Worm (Caenorhabditis elegans): ENCODE data around the gene ran-2.

ran-2 gene

ce11 chrIII:7892333-7892732, 41.0 kb upstream of the ran-2 start:
- TF ChIP-seq pha-4 (tag; optimal IDR thresholded peaks at IDR 0.05) (peak; percentile 68), unc-62 (GFP tag; optimal IDR thresholded peaks at IDR 0.05) (no peak)

- no peak for TF ChIP-seq pqm-1 (tag; optimal IDR thresholded peaks at IDR 0.05)
- TF ChIP-seq elt-2 (tag; optimal IDR thresholded peaks at IDR 0.05): no peak
- peak; percentile 7 for TF ChIP-seq nfya-1 (tag; optimal IDR thresholded peaks at IDR 0.05; ENCODE audit: insufficient read depth)
- no peak for TF ChIP-seq nhr-67 (tag; optimal IDR thresholded peaks at IDR 0.05)
- TF ChIP-seq fkh-10 (GFP tag; optimal IDR thresholded peaks at IDR 0.05): no peak
- TF ChIP-seq nhr-237 (tag; optimal IDR thresholded peaks at IDR 0.05): no peak
- no peak for TF ChIP-seq elt-3 (tag; optimal IDR thresholded peaks at IDR 0.05)
Observed at ce11 chrIII:7893224-7893623, 40.1 kb upstream of the ran-2 start.

ce11 chrIII:7894724-7895123, 38.6 kb upstream of the ran-2 start, which contains the start of gene ZK688.4:
TSS of gene ZK688.4 (plus strand) at chrIII:7895024.
- no peak for TF ChIP-seq unc-62 (GFP tag; optimal IDR thresholded peaks at IDR 0.05)
- TF ChIP-seq skn-1 (tag; optimal IDR thresholded peaks at IDR 0.05): no peak
- no peak for TF ChIP-seq ZK546.5 (tag; optimal IDR thresholded peaks at IDR 0.05)
- TF ChIP-seq nhr-237 (tag; optimal IDR thresholded peaks at IDR 0.05): no peak
- no peak for TF ChIP-seq nhr-67 (tag; optimal IDR thresholded peaks at IDR 0.05)
- TF ChIP-seq mml-1 (tag; optimal IDR thresholded peaks at IDR 0.05): no peak

- TF ChIP-seq zag-1 (tag; optimal IDR thresholded peaks at IDR 0.05) (no peak), ztf-11 (tag; optimal IDR thresholded peaks at IDR 0.05) (no peak), lin-15B (tag; optimal IDR thresholded peaks at IDR 0.05) (no peak), pha-4 (tag; optimal IDR thresholded peaks at IDR 0.05) (no peak), nhr-237 (tag; optimal IDR thresholded peaks at IDR 0.05) (no peak), nhr-28 (tag; optimal IDR thresholded peaks at IDR 0.05) (no peak), elt-1 (tag; optimal IDR thresholded peaks at IDR 0.05) (no peak), fkh-2 (tag; optimal IDR thresholded peaks at IDR 0.05) (no peak), eor-1 (tag; optimal IDR thresholded peaks at IDR 0.05) (no peak), ceh-16 (tag; optimal IDR thresholded peaks at IDR 0.05) (no peak)
Observed at ce11 chrIII:7896925-7897324, 36.4 kb upstream of the ran-2 start, which contains the start of gene ZK688.10. TSS of gene ZK688.10 (minus strand) at chrIII:7897025.

- TF ChIP-seq nhr-25 (tag; optimal IDR thresholded peaks at IDR 0.05): peak; percentile 12
- no peak for TF ChIP-seq mdl-1 (tag; optimal IDR thresholded peaks at IDR 0.05)
- TF ChIP-seq ztf-4 (tag; optimal IDR thresholded peaks at IDR 0.05): no peak
- TF ChIP-seq nhr-23 (tag; optimal IDR thresholded peaks at IDR 0.05): peak; percentile 71
- peak; percentile 57 for TF ChIP-seq nhr-43 (tag; optimal IDR thresholded peaks at IDR 0.05; ENCODE audit: poor library complexity, severe bottlenecking)
- TF ChIP-seq fos-1 (tag; optimal IDR thresholded peaks at IDR 0.05): no peak
- peak; percentile 22 for TF ChIP-seq nhr-76 (tag; optimal IDR thresholded peaks at IDR 0.05)
- peak; percentile 2 for TF ChIP-seq ceh-28 (tag; optimal IDR thresholded peaks at IDR 0.05)
Observed at ce11 chrIII:7897733-7898132, 35.6 kb upstream of the ran-2 start.

ce11 chrIII:7900733-7901132, 32.6 kb upstream of the ran-2 start, which contains the start of gene best-24:
TSS of gene best-24 (plus strand) at chrIII:7901033.
- TF ChIP-seq nhr-67 (tag; optimal IDR thresholded peaks at IDR 0.05) (no peak), jun-1 (tag; optimal IDR thresholded peaks at IDR 0.05) (no peak), pqm-1 (tag; optimal IDR thresholded peaks at IDR 0.05) (no peak), ceh-16 (tag; optimal IDR thresholded peaks at IDR 0.05) (no peak), egl-5 (tag; optimal IDR thresholded peaks at IDR 0.05) (no peak), daf-12 (tag; optimal IDR thresholded peaks at IDR 0.05) (no peak), ceh-9 (tag; optimal IDR thresholded peaks at IDR 0.05) (no peak), ceh-28 (tag; optimal IDR thresholded peaks at IDR 0.05) (no peak), nhr-23 (tag; optimal IDR thresholded peaks at IDR 0.05) (no peak), egl-27 (tag; optimal IDR thresholded peaks at IDR 0.05) (no peak), nhr-11 (tag; optimal IDR thresholded peaks at IDR 0.05) (no peak), ZK546.5 (tag; optimal IDR thresholded peaks at IDR 0.05) (no peak), nhr-237 (tag; optimal IDR thresholded peaks at IDR 0.05) (no peak), nhr-12 (tag; optimal IDR thresholded peaks at IDR 0.05) (no peak), nhr-77 (tag; optimal IDR thresholded peaks at IDR 0.05) (no peak), mdl-1 (tag; optimal IDR thresholded peaks at IDR 0.05) (no peak), lin-39 (tag; optimal IDR thresholded peaks at IDR 0.05) (no peak), nhr-25 (tag; optimal IDR thresholded peaks at IDR 0.05) (no peak), unc-39 (tag; optimal IDR thresholded peaks at IDR 0.05) (no peak)
